Worm (Caenorhabditis elegans) whole organism, L4/young adult: ENCODE measurements around the gene F42G2.2.

Experiments used
- dao-5 ChIP-seq: sonication (generic microtip); optimal IDR thresholded peaks from 2 replicates; lab custom pipeline; 2016; ENCODE audit warnings: missing genotype, missing genetic modification characterization, moderate library complexity, missing compliant biosample characterization
- him-1 ChIP-seq: sonication (generic microtip); optimal IDR thresholded peaks from 2 replicates; lab custom pipeline; 2016; ENCODE audit warnings: missing genotype, missing genetic modification reagents, missing genetic modification characterization, missing compliant biosample characterization

- no peak for TF ChIP-seq dao-5 (tag; lab: Kevin White, UChicago)
- TF ChIP-seq him-1 (tag; lab: Kevin White, UChicago) = no peak
These were observed 41.8 kb upstream of the F42G2.2 start, which contains the start of gene F16G10.7 for ce11 chrII:2380174-2380573.
